Fruit fly (Drosophila melanogaster) whole organism, embryonic: ENCODE results near the gene Grx5.

Experiments used
- Abd-B ChIP-seq: fragments of 200-800 bp; sonication (Bioruptor generic); optimal IDR thresholded peaks from 2 replicates; lab custom pipeline; 2018; ENCODE audit warnings: missing biosample characterization, mild to moderate bottlenecking, missing genetic modification characterization, moderate library complexity
- Ada2b ChIP-seq: fragments of 200-800 bp; sonication (Bioruptor generic); IDR thresholded peaks from 2 replicates; pipeline ENCODE4 v1.3.6; 2022; ENCODE audit warnings: missing biosample characterization, missing genetic modification characterization
- Aef1 ChIP-seq: fragments of 200-800 bp; sonication (Bioruptor generic); IDR thresholded peaks from 3 replicates; pipeline ENCODE4 v1.3.6; 2022; ENCODE audit warnings: missing biosample characterization, missing genetic modification characterization
- CG10267 ChIP-seq: fragments of 200-800 bp; sonication (Bioruptor generic); optimal IDR thresholded peaks from 2 replicates; lab custom pipeline; 2018; ENCODE audit warnings: missing biosample characterization, mild to moderate bottlenecking, missing genetic modification characterization, moderate library complexity
- CG11504 ChIP-seq: fragments of 200-800 bp; sonication (Bioruptor generic); optimal IDR thresholded peaks from 3 replicates; lab custom pipeline; 2019; ENCODE audit warnings: missing biosample characterization, mild to moderate bottlenecking, missing genetic modification characterization, moderate library complexity
- CG11723 ChIP-seq: fragments of 200-800 bp; sonication (Bioruptor generic); optimal IDR thresholded peaks from 2 replicates; lab custom pipeline; 2017; ENCODE audit warnings: missing biosample characterization, mild to moderate bottlenecking, missing genetic modification characterization
- CG13123 ChIP-seq: fragments of 200-800 bp; sonication (Bioruptor generic); optimal IDR thresholded peaks from 2 replicates; lab custom pipeline; 2016; ENCODE audit warnings: missing biosample characterization, missing genetic modification characterization
- CG13296 ChIP-seq: fragments of 200-800 bp; sonication (Bioruptor generic); optimal IDR thresholded peaks from 3 replicates; lab custom pipeline; 2018; ENCODE audit warnings: missing biosample characterization, mild to moderate bottlenecking, missing genetic modification characterization
- CG13775 ChIP-seq: fragments of 200-800 bp; sonication (Bioruptor generic); optimal IDR thresholded peaks from 3 replicates; lab custom pipeline; 2017; ENCODE audit warnings: missing biosample characterization, mild to moderate bottlenecking, missing genetic modification characterization
- CG14050 ChIP-seq: fragments of 200-800 bp; sonication (Bioruptor generic); IDR thresholded peaks from 3 replicates; pipeline ENCODE4 v1.3.6; 2022; ENCODE audit warnings: missing biosample characterization, missing genetic modification characterization
- CG15269 ChIP-seq: fragments of 200-800 bp; sonication (Bioruptor generic); optimal IDR thresholded peaks from 2 replicates; lab custom pipeline; 2018; ENCODE audit warnings: missing biosample characterization, mild to moderate bottlenecking, missing genetic modification characterization, moderate library complexity
- CG17359 ChIP-seq: fragments of 200-800 bp; sonication (Bioruptor generic); optimal IDR thresholded peaks from 3 replicates; lab custom pipeline; 2018; ENCODE audit warnings: missing biosample characterization, mild to moderate bottlenecking, missing genetic modification characterization, moderate library complexity
- CG17385 ChIP-seq: fragments of 200-800 bp; sonication (Bioruptor generic); optimal IDR thresholded peaks from 3 replicates; lab custom pipeline; 2018; ENCODE audit warnings: missing biosample characterization, mild to moderate bottlenecking, missing genetic modification characterization
- CG2116 ChIP-seq: fragments of 200-800 bp; sonication (Bioruptor generic); optimal IDR thresholded peaks from 3 replicates; lab custom pipeline; 2018; ENCODE audit warnings: missing biosample characterization, mild to moderate bottlenecking, missing genetic modification characterization
- CG2678 ChIP-seq: fragments of 200-800 bp; sonication (Bioruptor generic); optimal IDR thresholded peaks from 3 replicates; lab custom pipeline; 2019; ENCODE audit warnings: missing biosample characterization, mild to moderate bottlenecking, missing genetic modification characterization, moderate library complexity
- CG3281 ChIP-seq: fragments of 200-800 bp; sonication (Bioruptor generic); optimal IDR thresholded peaks from 3 replicates; lab custom pipeline; 2017; ENCODE audit warnings: missing biosample characterization, mild to moderate bottlenecking, missing genetic modification characterization
- CG43689 ChIP-seq: fragments of 200-800 bp; sonication (Bioruptor generic); IDR thresholded peaks from 2 replicates; pipeline ENCODE4 v1.3.6; 2022; ENCODE audit warnings: missing biosample characterization, missing genetic modification characterization
- CG6272 ChIP-seq: fragments of 200-800 bp; sonication (Bioruptor generic); IDR thresholded peaks from 2 replicates; pipeline ENCODE4 v1.3.6; 2022; ENCODE audit warnings: missing biosample characterization, missing genetic modification characterization
- CG8388 ChIP-seq: fragments of 200-800 bp; sonication (Bioruptor generic); optimal IDR thresholded peaks from 2 replicates; lab custom pipeline; 2019; ENCODE audit warnings: missing biosample characterization, mild to moderate bottlenecking, missing genetic modification characterization, moderate library complexity
- Dbx ChIP-seq: fragments of 200-800 bp; sonication (Bioruptor generic); IDR thresholded peaks from 3 replicates; pipeline ENCODE4 v1.3.6; 2022; ENCODE audit warnings: missing biosample characterization, missing genetic modification characterization
- Eip74EF ChIP-seq, 2 experiments: fragments of 200-800 bp in 1 of 2; fragments of >200 bp in 1 of 2; sonication (Bioruptor generic) in 1 of 2; optimal IDR thresholded peaks; 2 replicates each; lab custom pipeline; 2017 to 2019; ENCODE audit warnings: missing biosample characterization in 2 of 2, missing genetic modification characterization in 2 of 2, mild to moderate bottlenecking in 1 of 2, moderate library complexity in 1 of 2
- H15 ChIP-seq: fragments of 200-800 bp; sonication (Bioruptor generic); IDR thresholded peaks from 3 replicates; pipeline ENCODE4 v1.3.6; 2022; ENCODE audit warnings: missing biosample characterization, missing genetic modification characterization
- HLH3B ChIP-seq: fragments of 200-800 bp; sonication (Bioruptor generic); IDR thresholded peaks from 2 replicates; pipeline ENCODE4 v1.3.6; 2022; ENCODE audit warnings: missing biosample characterization, missing genetic modification characterization
- Hmr ChIP-seq: fragments of 200-800 bp; sonication (Bioruptor generic); optimal IDR thresholded peaks from 3 replicates; lab custom pipeline; 2017; ENCODE audit warnings: mild to moderate bottlenecking, missing biosample characterization, missing genetic modification reagents, missing genetic modification characterization
- Kr ChIP-seq: fragments of 200-800 bp; sonication (Bioruptor generic); optimal IDR thresholded peaks from 2 replicates; lab custom pipeline; 2017; ENCODE audit warnings: missing biosample characterization, mild to moderate bottlenecking, missing genetic modification characterization
- Meics ChIP-seq: fragments of 200-800 bp; sonication (Bioruptor generic); optimal IDR thresholded peaks from 2 replicates; lab custom pipeline; 2017; ENCODE audit warnings: missing biosample characterization, mild to moderate bottlenecking, missing genetic modification characterization
- Myb ChIP-seq: fragments of 200-800 bp; sonication (Bioruptor generic); optimal IDR thresholded peaks from 2 replicates; lab custom pipeline; 2016; ENCODE audit warnings: missing biosample characterization, missing genetic modification characterization
- Neu2 ChIP-seq: fragments of 200-800 bp; sonication (Bioruptor generic); optimal IDR thresholded peaks from 3 replicates; lab custom pipeline; 2016; ENCODE audit warnings: missing biosample characterization, missing genetic modification characterization, borderline replicate concordance
- Ssrp ChIP-seq: fragments of 200-800 bp; sonication (Bioruptor generic); optimal IDR thresholded peaks from 2 replicates; lab custom pipeline; 2018; ENCODE audit warnings: missing biosample characterization, mild to moderate bottlenecking, missing genetic modification characterization, moderate library complexity
- YL-1 ChIP-seq: fragments of 200-800 bp; sonication (Bioruptor generic); optimal IDR thresholded peaks from 3 replicates; lab custom pipeline; 2017; ENCODE audit warnings: missing biosample characterization, mild to moderate bottlenecking, missing genetic modification characterization
- amos ChIP-seq: fragments of 200-800 bp; sonication (Bioruptor generic); IDR thresholded peaks from 2 replicates; pipeline ENCODE4 v1.3.6; 2022; ENCODE audit warnings: missing biosample characterization, missing genetic modification characterization; ENCODE audit not compliant: partially characterized antibody
- az2 ChIP-seq: fragments of 200-800 bp; sonication (Bioruptor generic); optimal IDR thresholded peaks from 3 replicates; lab custom pipeline; 2016; ENCODE audit warnings: missing biosample characterization, missing genetic modification characterization
- bcd ChIP-seq: fragments of 200-800 bp; sonication (Bioruptor generic); optimal IDR thresholded peaks from 2 replicates; lab custom pipeline; 2017; ENCODE audit warnings: missing biosample characterization, mild to moderate bottlenecking, missing genetic modification characterization
- bigmax ChIP-seq: fragments of 200-800 bp; sonication (Bioruptor generic); optimal IDR thresholded peaks from 2 replicates; lab custom pipeline; 2018; ENCODE audit warnings: missing biosample characterization, mild to moderate bottlenecking, missing genetic modification characterization
- chinmo ChIP-seq: fragments of 200-800 bp; sonication (Bioruptor generic); IDR thresholded peaks from 4 replicates; pipeline ENCODE4 v1.3.6; 2022; ENCODE audit warnings: missing biosample characterization, missing genetic modification characterization; ENCODE audit not compliant: partially characterized antibody
- crp ChIP-seq, 2 experiments: fragments of 200-800 bp; sonication (Bioruptor generic); optimal IDR thresholded peaks; 2 replicates in 1 of 2; 3 replicates in 1 of 2; lab custom pipeline; 2017; ENCODE audit warnings: missing biosample characterization in 2 of 2, missing genetic modification characterization in 2 of 2, mild to moderate bottlenecking in 1 of 2, moderate library complexity in 1 of 2
- dmrt11E ChIP-seq: fragments of 200-800 bp; sonication (Bioruptor generic); optimal IDR thresholded peaks from 3 replicates; lab custom pipeline; 2018; ENCODE audit warnings: missing biosample characterization, mild to moderate bottlenecking, missing genetic modification characterization, moderate library complexity
- esg ChIP-seq: fragments of 200-800 bp; sonication (Bioruptor generic); conservative IDR thresholded peaks from 2 replicates; pipeline ENCODE4 v1.3.6; 2022; ENCODE audit warnings: missing biosample characterization, missing genetic modification characterization
- fd96Cb ChIP-seq: fragments of 200-800 bp; sonication (Bioruptor generic); optimal IDR thresholded peaks from 2 replicates; lab custom pipeline; 2018; ENCODE audit warnings: missing biosample characterization, mild to moderate bottlenecking, missing genetic modification characterization, moderate library complexity
- gcm ChIP-seq: fragments of 200-800 bp; sonication (Bioruptor generic); optimal IDR thresholded peaks from 2 replicates; lab custom pipeline; 2019; ENCODE audit warnings: missing biosample characterization, mild to moderate bottlenecking, missing genetic modification characterization, moderate library complexity
- gsb-n ChIP-seq: fragments of 200-800 bp; sonication (Bioruptor generic); optimal IDR thresholded peaks from 3 replicates; lab custom pipeline; 2018; ENCODE audit warnings: missing biosample characterization, mild to moderate bottlenecking, missing genetic modification characterization
- insv ChIP-seq, 2 experiments: fragments of 200-800 bp; sonication (Bioruptor generic); optimal IDR thresholded peaks; 3 replicates each; lab custom pipeline; 2016 to 2018; ENCODE audit warnings: missing biosample characterization in 2 of 2, missing genetic modification characterization in 2 of 2
- nerfin-1 ChIP-seq: fragments of 200-800 bp; sonication (Bioruptor generic); optimal IDR thresholded peaks from 3 replicates; lab custom pipeline; 2019; ENCODE audit warnings: missing biosample characterization, mild to moderate bottlenecking, missing genetic modification characterization, moderate library complexity
- ranshi ChIP-seq: fragments of 200-800 bp; sonication (Bioruptor generic); IDR thresholded peaks from 2 replicates; pipeline ENCODE4 v1.3.6; 2022; ENCODE audit warnings: missing biosample characterization, missing genetic modification characterization
- slbo ChIP-seq: fragments of 200-800 bp; sonication (Bioruptor generic); IDR thresholded peaks from 2 replicates; pipeline ENCODE4 v1.3.6; 2022; ENCODE audit warnings: missing biosample characterization, missing genetic modification characterization
- sna ChIP-seq: fragments of 200-800 bp; sonication (Bioruptor generic); IDR thresholded peaks from 2 replicates; pipeline ENCODE4 v1.3.6; 2022; ENCODE audit warnings: missing biosample characterization, missing genetic modification characterization; ENCODE audit not compliant: partially characterized antibody

Gene Grx5

DNA sequence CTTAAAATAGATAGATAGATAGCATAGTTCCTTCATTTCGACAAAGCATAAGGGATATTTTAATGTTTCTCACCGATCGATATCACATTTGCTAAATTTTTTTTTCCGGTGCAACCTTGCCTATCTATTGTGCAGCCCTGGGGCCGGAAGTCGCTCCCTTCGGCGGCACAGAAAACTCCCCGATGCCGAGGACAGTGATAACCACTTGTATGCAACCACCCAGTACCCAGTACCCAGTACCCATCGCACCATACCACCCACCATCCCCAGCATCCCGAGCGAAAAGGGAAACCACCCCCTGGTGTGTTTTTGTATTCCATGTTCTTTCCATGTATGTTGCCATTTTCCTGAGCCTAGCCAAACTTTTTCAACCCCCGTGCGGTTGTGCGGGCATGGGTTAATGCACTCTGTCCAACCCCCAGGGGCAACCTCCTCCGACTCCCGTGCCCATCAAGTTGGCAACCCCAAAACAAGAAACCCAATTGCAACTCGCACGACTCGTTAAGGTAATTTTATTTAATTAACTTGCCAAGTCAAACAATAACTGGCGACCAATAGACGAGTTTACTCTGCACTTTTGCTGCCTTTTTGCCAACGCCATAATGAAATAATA lies 4.0 kb upstream of the Grx5 start (continued):
- TF ChIP-seq CG11504 (tag; lab: Kevin White, UChicago) (peak; percentile 11), H15 (GFP tag; lab: Robert Waterston, UW) (no peak), chinmo (GFP tag; lab: Robert Waterston, UW) (0 out of 4 replicates have a peak, but pooled peaks have one; percentile 30), CG17385 (GFP tag; lab: Kevin White, UChicago) (no peak), crp (GFP tag; optimal IDR thresholded peaks at IDR 0.05; lab: Kevin White, UChicago) (no peak), CG6272 (GFP tag; lab: Robert Waterston, UW) (no peak), YL-1 (GFP tag; lab: Kevin White, UChicago) (no peak), Kr (GFP tag; lab: Kevin White, UChicago) (no peak), Myb (GFP tag; lab: Kevin White, UChicago) (no peak)

DNA sequence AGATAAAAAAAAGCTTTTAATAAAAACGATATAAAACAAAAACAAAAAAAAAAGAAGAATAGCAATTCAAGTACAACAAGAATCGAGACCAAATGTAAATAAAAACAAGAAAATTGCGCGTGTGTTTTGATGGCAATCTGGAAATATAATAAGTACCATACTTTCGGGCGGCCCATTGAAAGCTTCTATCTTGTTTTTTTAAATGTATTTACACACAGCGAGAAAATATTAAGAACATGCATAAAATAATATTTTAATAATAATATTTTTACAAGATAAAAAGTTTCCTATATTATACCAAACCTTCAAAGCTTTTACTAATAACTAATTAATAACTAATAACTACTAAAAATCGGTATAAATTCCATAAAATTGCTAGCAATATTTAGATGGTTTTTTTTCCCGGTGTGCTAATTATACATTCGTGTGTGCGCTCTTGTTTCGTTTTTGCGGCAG lies 2.4 kb upstream of the Grx5 start:
- no peak for TF ChIP-seq CG43689 (GFP tag; lab: Robert Waterston, UW)
- TF ChIP-seq CG14050 (GFP tag; lab: Robert Waterston, UW), result no peak
- no peak for TF ChIP-seq amos (GFP tag; lab: Robert Waterston, UW)
- peak; percentile 72 for TF ChIP-seq CG15269 (tag; lab: Kevin White, UChicago)
- TF ChIP-seq CG3281 (GFP tag; lab: Kevin White, UChicago), result peak; percentile 6
- peak; percentile 10 for TF ChIP-seq dmrt11E (tag; lab: Kevin White, UChicago)
- peak; percentile 2 for TF ChIP-seq nerfin-1 (tag; lab: Kevin White, UChicago)
- TF ChIP-seq Ada2b (GFP tag; lab: Robert Waterston, UW), result peak; percentile 49; the same call in 1 of the 2 replicates
- TF ChIP-seq CG2116 (GFP tag; lab: Kevin White, UChicago), result no peak
- TF ChIP-seq az2 (GFP tag; lab: Kevin White, UChicago), result peak; percentile 38
- TF ChIP-seq CG17385 (GFP tag; lab: Kevin White, UChicago), result peak; percentile 26
- TF ChIP-seq CG17359 (tag; lab: Kevin White, UChicago), result peak; percentile 41
- peak; percentile 35 for TF ChIP-seq Hmr (GFP tag; lab: Kevin White, UChicago)
- peak; percentile 42 for TF ChIP-seq CG13775 (GFP tag; lab: Kevin White, UChicago)
- peak; percentile 73 for TF ChIP-seq CG11504 (tag; lab: Kevin White, UChicago)
- TF ChIP-seq gsb-n, result peak; percentile 70
- TF ChIP-seq fd96Cb, result peak; percentile 55
- TF ChIP-seq CG13296, result peak; percentile 21
- TF ChIP-seq esg, result peak; percentile 42
- no peak for TF ChIP-seq insv (GFP tag; optimal IDR thresholded peaks at IDR 0.05; lab: Kevin White, UChicago)
- TF ChIP-seq CG11723 (GFP tag; lab: Kevin White, UChicago), result no peak
- 0 out of 2 replicates have a peak, but pooled peaks have one; percentile 23 for TF ChIP-seq HLH3B (GFP tag; lab: Robert Waterston, UW)
- TF ChIP-seq slbo (GFP tag; lab: Robert Waterston, UW), result peak; percentile 75
- TF ChIP-seq Meics, result peak; percentile 62
- 0 out of 2 replicates have a peak, but pooled peaks have one; percentile 6 for TF ChIP-seq ranshi (GFP tag; lab: Robert Waterston, UW)
- peak; percentile 12 for TF ChIP-seq Ssrp (tag; lab: Kevin White, UChicago)
- no peak for TF ChIP-seq bigmax (GFP tag; lab: Kevin White, UChicago)
- no peak for TF ChIP-seq Neu2 (GFP tag; lab: Kevin White, UChicago)
- no peak for TF ChIP-seq sna (GFP tag; lab: Robert Waterston, UW)
- no peak for TF ChIP-seq Aef1 (GFP tag; lab: Robert Waterston, UW)
- TF ChIP-seq CG13123 (GFP tag; lab: Kevin White, UChicago), result no peak
- peak in 1 of 2 experiments; percentile 30 for TF ChIP-seq Eip74EF (GFP tag; optimal IDR thresholded peaks at IDR 0.05; lab: Kevin White, UChicago)
- peak; percentile 15 for TF ChIP-seq bcd (GFP tag; lab: Kevin White, UChicago)
- TF ChIP-seq CG8388 (GFP tag; lab: Kevin White, UChicago), result peak; percentile 43
- TF ChIP-seq CG10267 (tag; lab: Kevin White, UChicago), result peak; percentile 59
- peak; percentile 56 for TF ChIP-seq gcm (GFP tag; lab: Kevin White, UChicago)
- peak; percentile 71 for TF ChIP-seq CG2678
- TF ChIP-seq Dbx, result peak; percentile 41; the same call in 1 of the 3 replicates
- TF ChIP-seq Abd-B (GFP tag; lab: Kevin White, UChicago), result peak; percentile 36
